Fruit fly (Drosophila melanogaster): ENCODE data around the gene Tgt.

Tgt gene

DNA sequence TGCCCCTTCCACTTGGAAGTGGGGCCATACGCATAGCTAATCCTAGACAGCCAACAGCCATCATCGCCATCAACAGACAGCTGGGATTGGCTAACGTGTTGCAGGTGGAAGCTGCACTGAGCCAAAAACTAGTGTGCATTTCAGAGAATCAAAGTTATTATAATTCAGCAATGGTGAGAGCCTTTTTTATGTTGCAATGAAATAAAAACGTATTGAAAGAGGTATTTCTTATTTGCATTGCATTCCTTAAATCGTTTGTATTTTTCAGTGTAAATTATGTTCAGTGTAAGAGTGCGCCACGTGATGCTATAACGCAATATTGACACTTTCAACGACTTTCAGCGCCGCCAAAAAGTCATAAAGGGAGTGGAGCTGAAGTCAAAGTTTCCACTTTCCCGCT is 29.7 kb downstream of the Tgt start:
- no peak for TF ChIP-seq CG17801 (GFP tag; optimal IDR thresholded peaks at IDR 0.05; ENCODE audit: partially characterized antibody)

DNA sequence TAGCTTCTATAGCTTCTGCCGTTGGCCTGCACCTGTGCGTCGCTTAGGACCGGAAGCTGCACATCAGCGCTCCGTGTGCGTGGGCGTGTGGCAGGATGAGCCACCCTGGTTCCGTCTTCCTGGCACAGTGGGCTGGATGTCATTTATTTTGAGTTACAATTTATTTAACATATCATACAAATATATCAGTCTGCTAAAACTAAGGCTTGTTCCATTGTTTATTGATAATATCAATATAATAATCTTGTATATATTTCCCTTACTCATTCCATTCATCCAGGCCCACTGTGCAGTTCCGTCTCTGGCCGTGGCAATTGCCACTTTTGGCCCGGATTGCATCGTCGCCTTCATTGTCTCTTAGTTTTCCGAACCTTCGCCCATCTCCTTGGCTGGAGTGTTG is 30.6 kb downstream of the Tgt start:
- no peak for TF ChIP-seq CG17801 (GFP tag; optimal IDR thresholded peaks at IDR 0.05; ENCODE audit: partially characterized antibody)

DNA sequence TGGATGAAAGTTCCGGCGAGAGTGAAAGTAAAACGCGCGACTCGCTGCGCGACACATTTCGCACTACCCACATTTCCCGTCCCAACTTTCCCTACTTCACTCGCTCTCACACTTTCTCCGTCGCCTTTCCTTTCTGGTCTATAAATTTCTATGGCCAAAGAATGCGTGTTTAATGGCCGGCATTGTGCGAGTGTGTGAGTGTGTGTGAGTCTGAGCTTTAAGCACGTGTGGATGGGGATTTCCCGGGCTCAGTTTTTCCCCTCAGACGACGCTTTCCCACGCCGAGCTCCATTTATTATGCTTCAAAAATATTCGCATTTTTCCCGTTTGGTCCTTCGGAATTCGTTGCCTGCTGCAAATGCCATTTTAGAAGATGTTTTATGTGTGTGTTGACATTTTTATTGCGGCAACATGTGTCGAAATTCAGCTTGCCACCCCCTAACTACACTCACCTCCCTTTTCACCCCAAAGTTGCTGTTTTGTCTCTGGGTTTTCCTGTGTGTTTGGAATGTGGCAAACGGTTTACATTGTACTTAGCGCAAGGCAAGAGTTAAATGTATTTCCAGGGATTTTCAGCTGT is 33.3 kb downstream of the Tgt start:
- no peak for TF ChIP-seq CG17801 (GFP tag; optimal IDR thresholded peaks at IDR 0.05; ENCODE audit: partially characterized antibody)

DNA sequence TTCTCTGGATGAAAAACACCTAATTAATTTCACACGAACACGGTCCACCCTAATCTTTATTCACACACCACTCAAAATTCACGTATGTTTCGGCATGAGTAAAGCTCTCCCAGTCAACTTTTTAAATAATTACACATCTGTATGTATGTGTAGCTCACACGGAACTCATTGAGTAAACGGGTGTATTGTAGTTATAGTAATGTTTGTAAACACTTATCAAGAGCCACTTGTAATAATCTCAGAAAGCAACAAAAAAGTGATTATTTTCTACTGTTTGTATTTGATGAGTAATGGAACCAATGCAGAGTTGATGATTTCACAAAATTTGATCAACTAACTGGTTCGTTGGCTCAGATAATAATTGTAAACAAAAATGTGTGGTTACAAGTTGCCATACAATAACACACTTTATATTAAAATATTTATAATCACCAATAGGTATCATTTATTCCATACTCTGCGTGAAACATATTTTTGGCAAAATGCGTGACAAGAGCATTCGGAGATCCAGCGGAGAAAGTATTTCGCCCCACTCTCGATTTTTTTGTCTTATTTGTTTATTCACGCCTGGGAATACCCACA is 34.1 kb downstream of the Tgt start:
- no peak for TF ChIP-seq CG17801 (GFP tag; optimal IDR thresholded peaks at IDR 0.05; ENCODE audit: partially characterized antibody)

DNA sequence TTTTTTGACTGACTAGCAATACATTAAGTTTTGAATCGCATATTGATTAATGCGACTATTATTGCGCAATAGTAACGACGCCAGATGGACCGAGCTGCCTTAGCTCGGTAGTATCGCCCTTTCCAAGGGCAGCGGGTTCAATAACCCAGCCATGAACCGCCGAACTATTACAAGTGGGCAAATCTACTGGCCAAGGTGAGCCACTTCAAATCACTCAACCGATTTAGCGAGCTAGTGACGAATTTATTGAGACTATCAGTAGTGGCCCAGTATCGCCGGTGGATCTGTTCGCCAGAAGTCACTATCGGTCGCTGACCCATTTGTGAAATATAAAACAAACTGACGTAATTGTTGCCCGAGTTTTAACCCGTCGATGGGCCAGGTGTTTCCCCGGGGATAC is 34.6 kb downstream of the Tgt start:
- TF ChIP-seq CG17801 (GFP tag; optimal IDR thresholded peaks at IDR 0.05; ENCODE audit: partially characterized antibody), result no peak

DNA sequence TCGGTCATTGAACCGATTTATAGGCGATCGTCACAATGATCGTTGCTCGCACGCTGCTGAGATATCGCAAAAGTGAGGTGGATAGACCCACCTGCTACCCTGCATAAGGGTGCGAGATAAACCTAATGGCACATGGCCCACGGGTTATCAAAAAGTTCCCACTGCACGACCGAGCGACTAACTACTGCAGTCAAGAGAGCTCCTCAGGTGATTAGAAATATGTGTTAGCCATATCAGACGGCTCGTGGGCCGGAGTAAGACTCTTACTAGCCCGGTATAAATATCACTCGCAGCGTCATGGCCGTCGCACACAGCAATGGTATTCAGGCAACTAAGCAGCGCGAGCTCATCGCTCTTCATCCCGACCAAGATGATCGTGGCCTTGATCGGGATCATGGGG is 35.1 kb downstream of the Tgt start, which contains the start of gene CG42329:
Gene CG42329 (plus strand): TSS at position 301 of the 400 bp plus-strand sequence.
- TF ChIP-seq CG17801 (GFP tag; optimal IDR thresholded peaks at IDR 0.05; ENCODE audit: partially characterized antibody), result no peak

DNA sequence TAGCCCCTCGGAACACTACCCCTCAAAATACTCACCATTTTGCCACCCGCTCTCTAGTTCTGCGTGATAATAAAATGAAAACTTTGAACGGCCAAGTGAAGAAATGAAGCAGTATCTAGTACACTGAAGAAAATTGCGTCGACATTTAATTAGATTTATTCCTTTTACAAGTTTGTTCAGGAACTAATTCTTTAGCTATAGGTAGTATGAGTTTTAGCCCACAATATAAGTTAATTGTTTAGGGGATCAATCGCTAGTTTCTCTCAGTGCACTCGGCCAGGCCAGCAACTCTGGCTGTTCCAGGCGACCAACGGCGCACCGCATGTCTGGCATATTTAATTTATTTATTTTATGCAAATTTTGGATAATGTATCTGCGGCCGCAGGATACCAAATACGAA is 46.8 kb downstream of the Tgt start:
- no peak for TF ChIP-seq CG17801 (GFP tag; optimal IDR thresholded peaks at IDR 0.05; ENCODE audit: partially characterized antibody)

Data from ovary, adult (tissue).